Worm (Caenorhabditis elegans) whole organism, L4 larva: ENCODE measurements around the gene F56C9.6.
A peak's percentile ranks its signal among the peaks of the same experiment; 100 is the strongest.

Source experiments
- F10B5.3 ChIP-seq: sonication (generic microtip); optimal IDR thresholded peaks from 2 replicates; lab custom pipeline; 2016; ENCODE audit warnings: mild to moderate bottlenecking, missing genetic modification characterization, missing compliant biosample characterization
- F44E2.7 ChIP-seq: fragments of 200-800 bp; sonication (Bioruptor generic); IDR thresholded peaks from 2 replicates; pipeline ENCODE4 v2.1.2; 2022; ENCODE audit warnings: missing genetic modification characterization, missing compliant biosample characterization
- T20F7.1 ChIP-seq: fragments of 200-800 bp; sonication (Bioruptor generic); optimal IDR thresholded peaks from 2 replicates; lab custom pipeline; 2018; ENCODE audit warnings: mild to moderate bottlenecking, missing genetic modification characterization, missing compliant biosample characterization
- T26A8.4 ChIP-seq: fragments of 200-800 bp; sonication (Bioruptor generic); IDR thresholded peaks from 2 replicates; pipeline ENCODE4 v1.3.6; 2022; ENCODE audit warnings: missing genetic modification characterization, missing compliant biosample characterization
- Y5F2A.4 ChIP-seq: fragments of 200-800 bp; sonication (Bioruptor generic); optimal IDR thresholded peaks from 2 replicates; lab custom pipeline; 2018; ENCODE audit warnings: mild to moderate bottlenecking, missing genetic modification characterization, missing compliant biosample characterization
- Y75B8A.6 ChIP-seq: fragments of 200-800 bp; sonication (Bioruptor generic); IDR thresholded peaks from 2 replicates; pipeline ENCODE4 v1.3.6; 2022; ENCODE audit warnings: missing genetic modification reagents, missing genetic modification characterization, missing compliant biosample characterization
- ZK337.2 ChIP-seq: fragments of 200-800 bp; sonication (Bioruptor generic); IDR thresholded peaks from 2 replicates; pipeline ENCODE4 v1.3.6; 2022; ENCODE audit warnings: missing genetic modification reagents, missing genetic modification characterization, missing compliant biosample characterization
- ama-1 ChIP-seq: fragments of 150-350 bp; optimal IDR thresholded peaks from 2 replicates; lab custom pipeline; 2014; ENCODE audit warnings: inconsistent platforms, mixed read lengths
- ceh-82 ChIP-seq: sonication (generic microtip); optimal IDR thresholded peaks from 2 replicates; lab custom pipeline; 2017; ENCODE audit warnings: missing biosample characterization, missing genetic modification characterization
- cey-2 ChIP-seq: sonication (generic microtip); optimal IDR thresholded peaks from 3 replicates; lab custom pipeline; 2017; ENCODE audit warnings: missing genetic modification characterization, mild to moderate bottlenecking, missing compliant biosample characterization, antibody characterized with exemption, borderline replicate concordance; ENCODE audit not compliant: insufficient read depth
- daf-16 ChIP-seq, 3 experiments: sonication (generic microtip); optimal IDR thresholded peaks; 2 replicates each; lab custom pipeline; 2016 to 2017; ENCODE audit warnings: missing genetic modification characterization in 3 of 3, missing genetic modification reagents in 3 of 3, mild to moderate bottlenecking in 2 of 3, missing compliant biosample characterization in 2 of 3, missing biosample characterization in 1 of 3, moderate library complexity in 1 of 3
- daf-8 ChIP-seq: fragments of 200-800 bp; sonication (Bioruptor generic); IDR thresholded peaks from 2 replicates; pipeline ENCODE4 v1.3.6; 2022; ENCODE audit warnings: missing genetic modification characterization, missing compliant biosample characterization
- duxl-1 ChIP-seq: sonication (generic microtip); optimal IDR thresholded peaks from 2 replicates; lab custom pipeline; 2016; ENCODE audit warnings: mild to moderate bottlenecking, missing genetic modification characterization, moderate library complexity, missing compliant biosample characterization; ENCODE audit not compliant: poor library complexity
- egl-43 ChIP-seq: fragments of 200-800 bp; sonication (Bioruptor generic); IDR thresholded peaks from 2 replicates; pipeline ENCODE4 v1.3.6; 2022; ENCODE audit warnings: missing genetic modification reagents, missing genetic modification characterization, missing compliant biosample characterization
- fkh-10 ChIP-seq: fragments of 150-350 bp; optimal IDR thresholded peaks from 2 replicates; lab custom pipeline; 2014; ENCODE audit warnings: missing biosample characterization, missing genetic modification reagents, missing genetic modification characterization
- gei-8 ChIP-seq: fragments of 200-800 bp; sonication (Bioruptor generic); optimal IDR thresholded peaks from 2 replicates; lab custom pipeline; 2018; ENCODE audit warnings: mild to moderate bottlenecking, missing genetic modification characterization, missing compliant biosample characterization
- hlh-11 ChIP-seq: fragments of 200-800 bp; sonication (Bioruptor generic); optimal IDR thresholded peaks from 2 replicates; lab custom pipeline; 2018; ENCODE audit warnings: mild to moderate bottlenecking, missing genetic modification characterization, missing compliant biosample characterization
- hmg-1.1 ChIP-seq: fragments of 200-800 bp; sonication (Bioruptor generic); IDR thresholded peaks from 2 replicates; pipeline ENCODE4 v1.3.6; 2022; ENCODE audit warnings: missing genetic modification reagents, missing genetic modification characterization, missing compliant biosample characterization
- lin-38 ChIP-seq: fragments of 200-800 bp; sonication (Bioruptor generic); IDR thresholded peaks from 2 replicates; pipeline ENCODE4 v1.3.6; 2022; ENCODE audit warnings: missing genetic modification reagents, missing genetic modification characterization, missing compliant biosample characterization
- lsy-2 ChIP-seq, 2 experiments: fragments of 150-350 bp in 1 of 2; sonication (generic microtip) in 1 of 2; optimal IDR thresholded peaks; 2 replicates each; lab custom pipeline; 2014 to 2017; ENCODE audit warnings: missing biosample characterization in 2 of 2, missing genetic modification characterization in 2 of 2
- mep-1 ChIP-seq: fragments of 150-350 bp; sonication (generic microtip); optimal IDR thresholded peaks from 3 replicates; lab custom pipeline; 2014; ENCODE audit warnings: missing biosample characterization, missing genetic modification characterization
- mes-2 ChIP-seq: sonication (generic microtip); optimal IDR thresholded peaks from 2 replicates; lab custom pipeline; 2016; ENCODE audit warnings: missing genotype, mild to moderate bottlenecking, missing genetic modification characterization, missing compliant biosample characterization; ENCODE audit not compliant: poor library complexity, severe bottlenecking
- mxl-3 ChIP-seq: fragments of 200-800 bp; sonication (Bioruptor generic); optimal IDR thresholded peaks from 2 replicates; lab custom pipeline; 2018; ENCODE audit warnings: mild to moderate bottlenecking, missing genetic modification characterization, missing compliant biosample characterization
- nhr-10 ChIP-seq: fragments of 150-350 bp; optimal IDR thresholded peaks from 2 replicates; lab custom pipeline; 2014; ENCODE audit warnings: missing biosample characterization, missing genetic modification characterization
- nhr-102 ChIP-seq: sonication (generic microtip); optimal IDR thresholded peaks from 2 replicates; lab custom pipeline; 2016; ENCODE audit warnings: mild to moderate bottlenecking, missing genetic modification characterization, moderate library complexity, missing compliant biosample characterization
- nhr-111 ChIP-seq: fragments of 200-800 bp; sonication (Bioruptor generic); optimal IDR thresholded peaks from 2 replicates; lab custom pipeline; 2018; ENCODE audit warnings: mild to moderate bottlenecking, missing genetic modification characterization, missing compliant biosample characterization
- nhr-42 ChIP-seq: fragments of 200-800 bp; sonication (Bioruptor generic); IDR thresholded peaks from 2 replicates; pipeline ENCODE4 v1.3.6; 2022; ENCODE audit warnings: missing genetic modification characterization, missing compliant biosample characterization
- nhr-48 ChIP-seq: sonication (generic microtip); optimal IDR thresholded peaks from 2 replicates; lab custom pipeline; 2016; ENCODE audit warnings: mild to moderate bottlenecking, missing genetic modification characterization, missing compliant biosample characterization
- pqm-1 ChIP-seq: sonication (generic microtip); optimal IDR thresholded peaks from 2 replicates; lab custom pipeline; 2017; ENCODE audit warnings: missing biosample characterization, missing genetic modification characterization
- saeg-2 ChIP-seq: fragments of 200-800 bp; sonication (Bioruptor generic); IDR thresholded peaks from 2 replicates; pipeline ENCODE4 v1.3.6; 2022; ENCODE audit warnings: missing genetic modification reagents, missing genetic modification characterization, missing compliant biosample characterization
- sdz-12 ChIP-seq: fragments of 200-800 bp; sonication (Bioruptor generic); optimal IDR thresholded peaks from 2 replicates; lab custom pipeline; 2018; ENCODE audit warnings: mild to moderate bottlenecking, missing genetic modification characterization, missing compliant biosample characterization
- snpc-1.2 ChIP-seq: fragments of 200-800 bp; sonication (Bioruptor generic); IDR thresholded peaks from 2 replicates; pipeline ENCODE4 v1.3.6; 2022; ENCODE audit warnings: missing genetic modification reagents, missing genetic modification characterization, missing compliant biosample characterization
- spr-3 ChIP-seq: fragments of 200-800 bp; sonication (Bioruptor generic); optimal IDR thresholded peaks from 2 replicates; lab custom pipeline; 2018; ENCODE audit warnings: mild to moderate bottlenecking, missing genetic modification characterization, missing compliant biosample characterization
- tag-97 ChIP-seq: fragments of 200-800 bp; sonication (Bioruptor generic); IDR thresholded peaks from 2 replicates; pipeline ENCODE4 v1.3.6; 2022; ENCODE audit warnings: missing genetic modification characterization, missing compliant biosample characterization
- tra-1 ChIP-seq: fragments of 200-800 bp; sonication (Bioruptor generic); IDR thresholded peaks from 2 replicates; pipeline ENCODE4 v1.3.6; 2022; ENCODE audit warnings: missing genetic modification reagents, missing genetic modification characterization, missing compliant biosample characterization
- ztf-11 ChIP-seq: fragments of 150-350 bp; optimal IDR thresholded peaks from 2 replicates; lab custom pipeline; 2014; ENCODE audit warnings: missing biosample characterization, missing genetic modification characterization

F56C9.6 gene

ce11 chrIII:7343389-7343788 is 32.8 kb upstream of the F56C9.6 start, which contains the start of gene F08F8.6:
F08F8.6 (plus strand) TSS chrIII:7343689.
- no peak for TF ChIP-seq F10B5.3
- no peak for TF ChIP-seq nhr-111

- TF ChIP-seq cey-2 (tag; lab: Kevin White, UChicago), result no peak
- TF ChIP-seq ztf-11, result no peak
- TF ChIP-seq nhr-42, result no peak
- TF ChIP-seq saeg-2, result no peak
- no peak for TF ChIP-seq tag-97
- no peak for TF ChIP-seq ceh-82 (tag; lab: Kevin White, UChicago)
- no peak for TF ChIP-seq daf-8 (GFP tag; lab: Robert Waterston, UW)
- TF ChIP-seq nhr-10 (tag; lab: Kevin White, UChicago), result no peak
- TF ChIP-seq, all 104 proteins: peak for 0
Measured at ce11 chrIII:7339138-7339537, 28.6 kb upstream of the F56C9.6 start.

- TF ChIP-seq gei-8 (peak; percentile 13), duxl-1 (tag; lab: Kevin White, UChicago) (peak; percentile 13), pqm-1 (no peak), snpc-1.2 (GFP tag; lab: Robert Waterston, UW) (0 out of 2 replicates have a peak, but pooled peaks have one; percentile 11), ztf-11 (no peak), mxl-3 (no peak), fkh-10 (GFP tag; lab: Kevin White, UChicago) (no peak), ama-1 (lab: Kevin White, UChicago) (peak; percentile 75), lsy-2 (tag; optimal IDR thresholded peaks at IDR 0.05; lab: Kevin White, UChicago) (peak in 1 of 2 experiments; percentile 33), egl-43 (GFP tag; lab: Robert Waterston, UW) (peak; percentile 64), sdz-12 (GFP tag; lab: Kevin White, UChicago) (peak; percentile 26), F44E2.7 (0 out of 2 replicates have a peak, but pooled peaks have one; percentile 50), ZK337.2 (GFP tag; lab: Robert Waterston, UW) (0 out of 2 replicates have a peak, but pooled peaks have one; percentile 37), T26A8.4 (0 out of 2 replicates have a peak, but pooled peaks have one; percentile 26), Y75B8A.6 (GFP tag; lab: Robert Waterston, UW) (peak; percentile 3; the same call in 1 of the 2 replicates), lin-38 (GFP tag; lab: Robert Waterston, UW) (0 out of 2 replicates have a peak, but pooled peaks have one; percentile 21), mep-1 (tag; lab: Kevin White, UChicago) (peak; percentile 32), hmg-1.1 (GFP tag; lab: Robert Waterston, UW) (0 out of 2 replicates have a peak, but pooled peaks have one; percentile 36), ceh-82 (tag; lab: Kevin White, UChicago) (no peak), tag-97 (no peak), Y5F2A.4 (GFP tag; lab: Kevin White, UChicago) (no peak), nhr-48 (tag; lab: Kevin White, UChicago) (peak; percentile 22), spr-3 (GFP tag; lab: Kevin White, UChicago) (peak; percentile 29), nhr-102 (tag; lab: Kevin White, UChicago) (peak; percentile 29), tra-1 (0 out of 2 replicates have a peak, but pooled peaks have one; percentile 5), daf-16 (GFP tag; optimal IDR thresholded peaks at IDR 0.05; lab: Kevin White, UChicago) (peak in 1 of 2 experiments; percentile 12), daf-16 (tag; optimal IDR thresholded peaks at IDR 0.05; lab: Kevin White, UChicago) (peak; percentile 18), mes-2 (tag; lab: Kevin White, UChicago) (peak; percentile 20), hlh-11 (tag; lab: Kevin White, UChicago) (peak; percentile 11), T20F7.1 (GFP tag; lab: Kevin White, UChicago) (peak; percentile 18)
Measured at ce11 chrIII:7338693-7339092, 28.1 kb upstream of the F56C9.6 start, which contains the start of gene kap-1. kap-1 (plus strand) TSS chrIII:7338835.
